Worm (Caenorhabditis elegans): ENCODE measurements around the gene srg-3.

- TF ChIP-seq nhr-76 (tag; optimal IDR thresholded peaks at IDR 0.05): no peak
- no peak for TF ChIP-seq nhr-11 (tag; optimal IDR thresholded peaks at IDR 0.05)
- TF ChIP-seq pqm-1 (tag; optimal IDR thresholded peaks at IDR 0.05): peak; percentile 38
- peak; percentile 91 for TF ChIP-seq elt-1 (tag; optimal IDR thresholded peaks at IDR 0.05)
- no peak for TF ChIP-seq unc-62 (GFP tag; optimal IDR thresholded peaks at IDR 0.05)
- no peak for TF ChIP-seq ceh-9 (tag; optimal IDR thresholded peaks at IDR 0.05)
- no peak for TF ChIP-seq egl-5 (tag; optimal IDR thresholded peaks at IDR 0.05)
Measured at ce11 chrIII:6290469-6291182, 20.4 kb upstream of the srg-3 start.
